Fruit fly (Drosophila melanogaster) whole organism, pupa: ENCODE data around the gene CG42329.

Experiments used
- CG12605 ChIP-seq: fragments of 200-800 bp; sonication (Bioruptor generic); IDR thresholded peaks from 2 replicates; pipeline ENCODE4 v1.3.6; 2022; ENCODE audit warnings: missing biosample characterization, missing genetic modification characterization
- CG13204 ChIP-seq: fragments of 200-800 bp; sonication (Bioruptor generic); optimal IDR thresholded peaks from 2 replicates; lab custom pipeline; 2018; ENCODE audit warnings: missing biosample characterization, mild to moderate bottlenecking, missing genetic modification characterization, moderate library complexity
- CG15710 ChIP-seq: fragments of 200-800 bp; sonication (Bioruptor generic); optimal IDR thresholded peaks from 2 replicates; lab custom pipeline; 2018; ENCODE audit warnings: missing biosample characterization, mild to moderate bottlenecking, missing genetic modification characterization, moderate library complexity
- CG32121 ChIP-seq: fragments of 200-800 bp; sonication (Bioruptor generic); IDR thresholded peaks from 2 replicates; pipeline ENCODE4 v1.3.6; 2022; ENCODE audit warnings: missing biosample characterization, missing genetic modification characterization
- CG34367 ChIP-seq: fragments of 200-800 bp; sonication (Bioruptor generic); optimal IDR thresholded peaks from 2 replicates; lab custom pipeline; 2018; ENCODE audit warnings: missing biosample characterization, mild to moderate bottlenecking, missing genetic modification characterization
- CG4496 ChIP-seq: fragments of 200-800 bp; sonication (Bioruptor generic); IDR thresholded peaks from 3 replicates; pipeline ENCODE4 v1.3.6; 2022; ENCODE audit warnings: missing biosample characterization, missing genetic modification characterization
- CG9948 ChIP-seq: fragments of 200-800 bp; sonication (Bioruptor generic); optimal IDR thresholded peaks from 2 replicates; lab custom pipeline; 2018; ENCODE audit warnings: missing biosample characterization, mild to moderate bottlenecking, missing genetic modification characterization, moderate library complexity
- D1 ChIP-seq: fragments of 200-800 bp; sonication (Bioruptor generic); optimal IDR thresholded peaks from 2 replicates; lab custom pipeline; 2018; ENCODE audit warnings: missing biosample characterization, mild to moderate bottlenecking, missing genetic modification characterization, moderate library complexity
- EcR ChIP-seq: fragments of 200-800 bp; sonication (Bioruptor generic); optimal IDR thresholded peaks from 3 replicates; lab custom pipeline; 2019; ENCODE audit warnings: missing biosample characterization, missing genetic modification characterization, mild to moderate bottlenecking, moderate library complexity, missing genetic modification reagents
- Pif1A ChIP-seq: fragments of 200-800 bp; sonication (Bioruptor generic); optimal IDR thresholded peaks from 3 replicates; lab custom pipeline; 2016; ENCODE audit warnings: missing biosample characterization, missing genetic modification characterization
- Pif1B ChIP-seq: fragments of 200-800 bp; sonication (Bioruptor generic); optimal IDR thresholded peaks from 3 replicates; lab custom pipeline; 2016; ENCODE audit warnings: missing biosample characterization, missing genetic modification characterization
- fd96Ca ChIP-seq: fragments of 200-800 bp; sonication (Bioruptor generic); IDR thresholded peaks from 3 replicates; pipeline ENCODE4 v1.3.6; 2022; ENCODE audit warnings: missing biosample characterization, missing genetic modification characterization
- gl ChIP-seq: fragments of 200-800 bp; sonication (Bioruptor generic); optimal IDR thresholded peaks from 2 replicates; lab custom pipeline; 2018; ENCODE audit warnings: missing biosample characterization, mild to moderate bottlenecking, missing genetic modification characterization
- rn ChIP-seq: fragments of 200-800 bp; sonication (Bioruptor generic); IDR thresholded peaks from 2 replicates; pipeline ENCODE4 v1.3.6; 2022; ENCODE audit warnings: missing biosample characterization, missing genetic modification characterization

dm6 chr2L:1172704-1173107, 46.4 kb upstream of the CG42329 start, which contains the start of the genes Charon and CG4887:
- TF ChIP-seq Pif1A (GFP tag; lab: Kevin White, UChicago) (no peak), D1 (tag; lab: Kevin White, UChicago) (no peak), CG4496 (peak; percentile 74), fd96Ca (GFP tag; lab: Robert Waterston, UW) (peak; percentile 26; the same call in 1 of the 3 replicates), CG13204 (no peak), CG9948 (peak; percentile 59), Pif1B (GFP tag; lab: Kevin White, UChicago) (no peak), CG15710 (peak; percentile 80), EcR (peak; percentile 84), gl (tag; lab: Kevin White, UChicago) (no peak), rn (GFP tag; lab: Robert Waterston, UW) (peak; percentile 49; the same call in 1 of the 2 replicates), CG34367 (tag; lab: Kevin White, UChicago) (no peak), CG32121 (GFP tag; lab: Robert Waterston, UW) (0 out of 2 replicates have a peak, but pooled peaks have one; percentile 16), CG12605 (GFP tag; lab: Robert Waterston, UW) (no peak)
